Worm (Caenorhabditis elegans): Measurements from ENCODE around the gene K04C1.2.

Gene K04C1.2

ce11 chrX:14247436-14248103 is 9.1 kb downstream of the K04C1.2 start, which contains the start of gene K04C1.5:
TSS of gene K04C1.5 (plus strand) at chrX:14248053.
- no peak for TF ChIP-seq blmp-1 (tag; optimal IDR thresholded peaks at IDR 0.05)
- TF ChIP-seq mab-5 (tag; optimal IDR thresholded peaks at IDR 0.05) = no peak

ce11 chrX:14252042-14252441 is 13.5 kb downstream of the K04C1.2 start, which contains the start of gene E02H4.6:
TSS of gene E02H4.6 (minus strand) at chrX:14252142.
- no peak for TF ChIP-seq unc-62 (GFP tag; optimal IDR thresholded peaks at IDR 0.05)
- TF ChIP-seq mls-2 (tag; optimal IDR thresholded peaks at IDR 0.05) = no peak
- no peak for TF ChIP-seq sptf-1 (tag; optimal IDR thresholded peaks at IDR 0.05)

ce11 chrX:14255031-14255430 is 16.5 kb downstream of the K04C1.2 start, which contains the start of gene E02H4.5:
TSS of gene E02H4.5 (minus strand) at chrX:14255131.
- TF ChIP-seq nhr-2 (tag; optimal IDR thresholded peaks at IDR 0.05) (no peak), elt-3 (tag; optimal IDR thresholded peaks at IDR 0.05) (no peak), unc-62 (GFP tag; optimal IDR thresholded peaks at IDR 0.05) (no peak), drap-1 (GFP tag; optimal IDR thresholded peaks at IDR 0.05) (no peak)

ce11 chrX:14255973-14256372 is 17.5 kb downstream of the K04C1.2 start, which contains the start of gene E02H4.7:
TSS of gene E02H4.7 (plus strand) at chrX:14256273.
- TF ChIP-seq lin-32 (GFP tag; optimal IDR thresholded peaks at IDR 0.05) (no peak), elt-3 (tag; optimal IDR thresholded peaks at IDR 0.05) (no peak), ceh-39 (tag; optimal IDR thresholded peaks at IDR 0.05) (no peak), hlh-1 (tag; optimal IDR thresholded peaks at IDR 0.05) (no peak), nhr-2 (tag; optimal IDR thresholded peaks at IDR 0.05) (no peak), cnd-1 (tag; optimal IDR thresholded peaks at IDR 0.05) (no peak), flh-1 (GFP tag; optimal IDR thresholded peaks at IDR 0.05) (no peak)

- TF ChIP-seq nhr-28 (tag; optimal IDR thresholded peaks at IDR 0.05) = no peak
- TF ChIP-seq unc-39 (tag; optimal IDR thresholded peaks at IDR 0.05) = no peak
- no peak for TF ChIP-seq blmp-1 (tag; optimal IDR thresholded peaks at IDR 0.05)
- no peak for TF ChIP-seq bed-3 (GFP tag; optimal IDR thresholded peaks at IDR 0.05)
- TF ChIP-seq mls-2 (tag; optimal IDR thresholded peaks at IDR 0.05) = no peak
- no peak for TF ChIP-seq nhr-2 (tag; optimal IDR thresholded peaks at IDR 0.05)
- TF ChIP-seq sptf-1 (tag; optimal IDR thresholded peaks at IDR 0.05) = no peak
- no peak for TF ChIP-seq mep-1 (tag; optimal IDR thresholded peaks at IDR 0.05)
- no peak for TF ChIP-seq ceh-83 (GFP tag; optimal IDR thresholded peaks at IDR 0.05)
- TF ChIP-seq cnd-1 (tag; optimal IDR thresholded peaks at IDR 0.05) = no peak
- TF ChIP-seq nhr-237 (tag; optimal IDR thresholded peaks at IDR 0.05) = no peak
- no peak for TF ChIP-seq unc-62 (GFP tag; optimal IDR thresholded peaks at IDR 0.05)
- no peak for TF ChIP-seq hlh-1 (tag; optimal IDR thresholded peaks at IDR 0.05)
- no peak for TF ChIP-seq tbx-8 (GFP tag; optimal IDR thresholded peaks at IDR 0.05)
- no peak for TF ChIP-seq sem-2 (GFP tag; optimal IDR thresholded peaks at IDR 0.05)
- TF ChIP-seq mab-5 (tag; optimal IDR thresholded peaks at IDR 0.05) = no peak
- no peak for TF ChIP-seq nhr-12 (tag; optimal IDR thresholded peaks at IDR 0.05)
These were observed 19.2 kb downstream of the K04C1.2 start, which contains the start of gene E02H4.4 for ce11 chrX:14257661-14258060. TSS of gene E02H4.4 (plus strand) at chrX:14257961.

ce11 chrX:14263473-14263872 is 25.0 kb downstream of the K04C1.2 start, which contains the start of gene E02H4.8:
TSS of gene E02H4.8 (minus strand) at chrX:14263573.
- TF ChIP-seq mab-5 (tag; optimal IDR thresholded peaks at IDR 0.05) (no peak), nhr-2 (tag; optimal IDR thresholded peaks at IDR 0.05) (no peak), nhr-28 (tag; optimal IDR thresholded peaks at IDR 0.05) (no peak), drap-1 (GFP tag; optimal IDR thresholded peaks at IDR 0.05) (no peak), tbx-8 (GFP tag; optimal IDR thresholded peaks at IDR 0.05) (no peak), ceh-83 (GFP tag; optimal IDR thresholded peaks at IDR 0.05) (no peak), bed-3 (GFP tag; optimal IDR thresholded peaks at IDR 0.05) (no peak), M03D4.4 (tag; optimal IDR thresholded peaks at IDR 0.05) (no peak), mls-2 (tag; optimal IDR thresholded peaks at IDR 0.05) (no peak), snpc-4 (tag; optimal IDR thresholded peaks at IDR 0.05) (no peak)

- TF ChIP-seq snpc-4 (tag; optimal IDR thresholded peaks at IDR 0.05) (no peak), drap-1 (GFP tag; optimal IDR thresholded peaks at IDR 0.05) (no peak), flh-1 (GFP tag; optimal IDR thresholded peaks at IDR 0.05) (no peak), sptf-1 (tag; optimal IDR thresholded peaks at IDR 0.05) (no peak), zip-8 (tag; optimal IDR thresholded peaks at IDR 0.05) (no peak), hlh-1 (tag; optimal IDR thresholded peaks at IDR 0.05) (no peak), mls-2 (tag; optimal IDR thresholded peaks at IDR 0.05) (no peak), unc-62 (GFP tag; optimal IDR thresholded peaks at IDR 0.05) (no peak), ceh-83 (GFP tag; optimal IDR thresholded peaks at IDR 0.05) (no peak), mep-1 (tag; optimal IDR thresholded peaks at IDR 0.05) (no peak), ham-2 (GFP tag; optimal IDR thresholded peaks at IDR 0.05) (no peak), elt-1 (tag; optimal IDR thresholded peaks at IDR 0.05; ENCODE audit: borderline replicate concordance, insufficient read depth) (no peak), ztf-11 (tag; optimal IDR thresholded peaks at IDR 0.05) (no peak), bed-3 (GFP tag; optimal IDR thresholded peaks at IDR 0.05) (no peak), lsy-2 (tag; optimal IDR thresholded peaks at IDR 0.05) (no peak), ceh-43 (GFP tag; optimal IDR thresholded peaks at IDR 0.05) (no peak), nhr-28 (tag; optimal IDR thresholded peaks at IDR 0.05) (no peak), lin-13 (tag; optimal IDR thresholded peaks at IDR 0.05) (no peak)
These were observed 28.7 kb downstream of the K04C1.2 start for ce11 chrX:14267170-14267569.
